Worm (Caenorhabditis elegans) whole organism, early embryonic: Measurements from ENCODE around the gene T04B2.8.

Experiments
- B0310.2 ChIP-seq: sonication (generic microtip); optimal IDR thresholded peaks from 2 replicates; lab custom pipeline; 2016; ENCODE audit warnings: mild to moderate bottlenecking, missing genetic modification characterization, missing compliant biosample characterization
- F13C5.2 ChIP-seq: sonication (generic microtip); optimal IDR thresholded peaks from 2 replicates; lab custom pipeline; 2017; ENCODE audit warnings: mild to moderate bottlenecking, missing genetic modification characterization, inconsistent platforms, missing compliant biosample characterization
- aly-1 ChIP-seq: sonication (generic microtip); optimal IDR thresholded peaks from 2 replicates; lab custom pipeline; 2016; ENCODE audit warnings: missing genetic modification characterization, missing compliant biosample characterization
- ama-1 ChIP-seq: fragments of 150-350 bp; optimal IDR thresholded peaks from 2 replicates; lab custom pipeline; 2014
- ceh-13 ChIP-seq: fragments of 200-800 bp; sonication (Bioruptor generic); optimal IDR thresholded peaks from 2 replicates; lab custom pipeline; 2018; ENCODE audit warnings: mild to moderate bottlenecking, missing genetic modification characterization, missing compliant biosample characterization
- ceh-36 ChIP-seq: sonication (generic microtip); optimal IDR thresholded peaks from 2 replicates; lab custom pipeline; 2016; ENCODE audit warnings: missing genetic modification characterization, inconsistent platforms, missing compliant biosample characterization
- ets-7 ChIP-seq: sonication (generic microtip); optimal IDR thresholded peaks from 2 replicates; lab custom pipeline; 2016; ENCODE audit warnings: missing genotype, missing genetic modification characterization, missing compliant biosample characterization
- flt-1 ChIP-seq: fragments of 200-800 bp; sonication (Bioruptor generic); IDR thresholded peaks from 2 replicates; pipeline ENCODE4 v1.3.6; 2022; ENCODE audit warnings: missing genetic modification characterization, missing compliant biosample characterization
- hmbx-1 ChIP-seq: sonication (generic microtip); optimal IDR thresholded peaks from 2 replicates; lab custom pipeline; 2016; ENCODE audit warnings: mild to moderate bottlenecking, missing genetic modification characterization, missing compliant biosample characterization
- hmg-4 ChIP-seq: fragments of 200-800 bp; sonication (Bioruptor generic); optimal IDR thresholded peaks from 2 replicates; lab custom pipeline; 2018; ENCODE audit warnings: mild to moderate bottlenecking, missing genetic modification characterization, missing compliant biosample characterization
- hnd-1 ChIP-seq: sonication (generic microtip); optimal IDR thresholded peaks from 2 replicates; lab custom pipeline; 2016; ENCODE audit warnings: missing genetic modification characterization, missing compliant biosample characterization
- pes-1 ChIP-seq: fragments of 200-800 bp; sonication (Bioruptor generic); IDR thresholded peaks from 2 replicates; pipeline ENCODE4 v1.3.6; 2022; ENCODE audit warnings: missing genetic modification reagents, missing genetic modification characterization, missing compliant biosample characterization
- scrt-1 ChIP-seq: fragments of 200-800 bp; sonication (Bioruptor generic); IDR thresholded peaks from 2 replicates; pipeline ENCODE4 v1.3.6; 2022; ENCODE audit warnings: missing genetic modification characterization, missing compliant biosample characterization
- sea-1 ChIP-seq: fragments of 200-800 bp; sonication (Bioruptor generic); conservative IDR thresholded peaks from 2 replicates; pipeline ENCODE4 v1.3.6; 2022; ENCODE audit warnings: missing genetic modification characterization, missing compliant biosample characterization
- tbx-11 ChIP-seq: fragments of 200-800 bp; sonication (Bioruptor generic); IDR thresholded peaks from 2 replicates; pipeline ENCODE4 v1.3.6; 2022; ENCODE audit warnings: missing genetic modification characterization, missing compliant biosample characterization
- tbx-37 ChIP-seq: fragments of 200-800 bp; sonication (Bioruptor generic); conservative IDR thresholded peaks from 2 replicates; pipeline ENCODE4 v1.3.6; 2022; ENCODE audit warnings: missing genetic modification reagents, missing genetic modification characterization, missing compliant biosample characterization
- tra-4 ChIP-seq: sonication (generic microtip); optimal IDR thresholded peaks from 2 replicates; lab custom pipeline; 2017; ENCODE audit warnings: missing genetic modification characterization, missing compliant biosample characterization

The T04B2.8 gene

DNA sequence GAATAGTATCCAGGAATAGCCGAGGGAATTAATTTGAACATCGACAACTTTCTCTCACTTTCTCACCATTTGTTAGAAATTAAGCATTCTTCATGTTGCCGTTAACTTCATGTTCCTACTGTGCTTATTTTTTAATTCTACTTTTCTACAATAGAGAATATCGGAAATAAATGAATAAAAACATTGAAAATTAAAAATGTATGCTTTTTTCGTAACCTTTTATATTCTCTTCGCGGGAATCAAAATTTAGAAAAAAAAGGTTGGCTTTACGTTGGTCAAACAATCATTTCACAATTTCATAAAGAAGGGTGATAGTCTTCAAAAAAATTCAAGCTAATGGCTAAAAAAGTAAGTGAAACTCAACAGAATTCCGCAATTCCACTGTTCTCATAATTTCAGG is 24.9 kb upstream of the T04B2.8 start, which contains the start of gene W01B6.5:
Gene W01B6.5, plus strand, starts transcription at position 301 of the 400 bp plus-strand sequence.
- TF ChIP-seq scrt-1 (GFP tag; lab: Robert Waterston, UW) = no peak

ce11 chrIV:10075034-10075510 is 24.1 kb upstream of the T04B2.8 start, which contains the start of the genes ttbk-4 and W01B6.4:
Gene ttbk-4 (minus strand): TSS chrIV:10075134.
Gene W01B6.4 (plus strand): TSS chrIV:10075460.
- no peak for TF ChIP-seq aly-1 (tag; lab: Kevin White, UChicago)
- TF ChIP-seq ceh-13 (GFP tag; lab: Kevin White, UChicago) = no peak
- no peak for TF ChIP-seq ets-7 (tag; lab: Kevin White, UChicago)
- no peak for TF ChIP-seq ceh-36 (tag; lab: Kevin White, UChicago)

DNA sequence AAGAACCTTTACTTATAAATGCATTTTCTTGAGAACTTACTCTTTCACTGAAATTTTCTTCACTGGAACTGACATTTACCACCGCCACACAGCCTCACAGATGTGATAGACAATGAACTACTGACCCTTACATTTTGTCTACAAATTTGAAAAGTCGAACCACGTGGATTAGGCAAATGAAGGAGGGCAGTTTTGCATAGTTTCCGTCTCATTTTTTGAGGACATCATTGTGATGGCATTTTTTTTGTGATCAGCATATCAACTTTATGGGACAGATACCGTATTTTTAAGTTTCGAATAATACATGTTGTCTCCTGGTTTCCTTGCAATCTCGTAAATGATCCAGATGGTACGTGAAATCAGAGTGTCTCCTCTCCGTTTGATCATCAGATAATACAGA is 21.5 kb upstream of the T04B2.8 start, which contains the start of gene W01B6.3:
Gene W01B6.3, minus strand, starts transcription at position 101 of the 400 bp plus-strand sequence.
- TF ChIP-seq hmg-4 (GFP tag; lab: Kevin White, UChicago) = no peak
- TF ChIP-seq scrt-1 (GFP tag; lab: Robert Waterston, UW) = no peak
- TF ChIP-seq ets-7 (tag; lab: Kevin White, UChicago) = no peak
- no peak for TF ChIP-seq hnd-1 (tag; lab: Kevin White, UChicago)
- no peak for TF ChIP-seq aly-1 (tag; lab: Kevin White, UChicago)
- no peak for TF ChIP-seq pes-1 (GFP tag; lab: Robert Waterston, UW)
- TF ChIP-seq ceh-13 (GFP tag; lab: Kevin White, UChicago) = no peak
- no peak for TF ChIP-seq ceh-36 (tag; lab: Kevin White, UChicago)
- TF ChIP-seq ama-1 (lab: Kevin White, UChicago) = no peak
- TF ChIP-seq hmbx-1 (tag; lab: Kevin White, UChicago) = no peak
- TF ChIP-seq F13C5.2 (tag; lab: Kevin White, UChicago) = no peak
- TF ChIP-seq B0310.2 (tag; lab: Kevin White, UChicago) = no peak
- TF ChIP-seq sea-1 = no peak
- no peak for TF ChIP-seq tbx-37 (GFP tag; lab: Robert Waterston, UW)
- no peak for TF ChIP-seq tra-4 (tag; lab: Kevin White, UChicago)
- no peak for TF ChIP-seq flt-1 (GFP tag; lab: Robert Waterston, UW)
- no peak for TF ChIP-seq tbx-11

- TF ChIP-seq pes-1 (GFP tag; lab: Robert Waterston, UW) = no peak
- no peak for TF ChIP-seq B0310.2 (tag; lab: Kevin White, UChicago)
- TF ChIP-seq scrt-1 (GFP tag; lab: Robert Waterston, UW) = no peak
- no peak for TF ChIP-seq tra-4 (tag; lab: Kevin White, UChicago)
- TF ChIP-seq hnd-1 (tag; lab: Kevin White, UChicago) = no peak
- no peak for TF ChIP-seq flt-1 (GFP tag; lab: Robert Waterston, UW)
- TF ChIP-seq aly-1 (tag; lab: Kevin White, UChicago) = no peak
- TF ChIP-seq tbx-37 (GFP tag; lab: Robert Waterston, UW) = no peak
These were observed 17.3 kb upstream of the T04B2.8 start for ce11 chrIV:10068266-10068665.

ce11 chrIV:10067541-10067940 is 16.6 kb upstream of the T04B2.8 start, which contains the start of gene cwn-2:
Gene cwn-2 (plus strand): TSS chrIV:10067816.
- TF ChIP-seq B0310.2 (tag; lab: Kevin White, UChicago) (no peak), hmbx-1 (tag; lab: Kevin White, UChicago) (no peak), F13C5.2 (tag; lab: Kevin White, UChicago) (no peak), hnd-1 (tag; lab: Kevin White, UChicago) (no peak), pes-1 (GFP tag; lab: Robert Waterston, UW) (no peak), tbx-11 (no peak), ceh-36 (tag; lab: Kevin White, UChicago) (no peak), ceh-13 (GFP tag; lab: Kevin White, UChicago) (no peak), tbx-37 (GFP tag; lab: Robert Waterston, UW) (no peak), ama-1 (lab: Kevin White, UChicago) (no peak), tra-4 (tag; lab: Kevin White, UChicago) (no peak), ets-7 (tag; lab: Kevin White, UChicago) (no peak), sea-1 (no peak), scrt-1 (GFP tag; lab: Robert Waterston, UW) (no peak), hmg-4 (GFP tag; lab: Kevin White, UChicago) (no peak), flt-1 (GFP tag; lab: Robert Waterston, UW) (no peak), aly-1 (tag; lab: Kevin White, UChicago) (no peak)

DNA sequence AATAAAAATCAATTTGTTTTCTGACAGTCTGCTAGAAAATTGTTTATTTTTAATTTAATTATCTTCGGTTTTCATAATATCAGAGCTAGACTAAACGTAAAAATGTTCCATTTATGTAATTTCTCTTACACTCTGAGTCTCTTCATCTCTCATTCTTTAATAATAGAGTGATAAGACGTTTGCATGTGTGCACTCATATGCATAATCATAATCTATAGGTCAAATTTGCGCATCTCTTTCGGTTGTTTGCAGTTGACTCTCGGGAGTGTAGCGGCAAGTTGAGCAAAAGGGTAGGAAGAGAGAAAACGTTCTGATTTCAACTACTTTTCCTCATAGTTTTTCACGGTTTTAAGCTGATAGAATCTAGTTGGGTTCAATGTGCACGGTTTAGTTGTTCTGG is 15.5 kb upstream of the T04B2.8 start:
- TF ChIP-seq hnd-1 (tag; lab: Kevin White, UChicago) (no peak), ceh-36 (tag; lab: Kevin White, UChicago) (no peak), F13C5.2 (tag; lab: Kevin White, UChicago) (no peak), hmg-4 (GFP tag; lab: Kevin White, UChicago) (no peak), sea-1 (no peak), tra-4 (tag; lab: Kevin White, UChicago) (no peak), ceh-13 (GFP tag; lab: Kevin White, UChicago) (no peak), aly-1 (tag; lab: Kevin White, UChicago) (no peak), tbx-11 (no peak), scrt-1 (GFP tag; lab: Robert Waterston, UW) (no peak), B0310.2 (tag; lab: Kevin White, UChicago) (no peak), pes-1 (GFP tag; lab: Robert Waterston, UW) (no peak), flt-1 (GFP tag; lab: Robert Waterston, UW) (no peak), hmbx-1 (tag; lab: Kevin White, UChicago) (no peak), ama-1 (lab: Kevin White, UChicago) (no peak), tbx-37 (GFP tag; lab: Robert Waterston, UW) (no peak)

DNA sequence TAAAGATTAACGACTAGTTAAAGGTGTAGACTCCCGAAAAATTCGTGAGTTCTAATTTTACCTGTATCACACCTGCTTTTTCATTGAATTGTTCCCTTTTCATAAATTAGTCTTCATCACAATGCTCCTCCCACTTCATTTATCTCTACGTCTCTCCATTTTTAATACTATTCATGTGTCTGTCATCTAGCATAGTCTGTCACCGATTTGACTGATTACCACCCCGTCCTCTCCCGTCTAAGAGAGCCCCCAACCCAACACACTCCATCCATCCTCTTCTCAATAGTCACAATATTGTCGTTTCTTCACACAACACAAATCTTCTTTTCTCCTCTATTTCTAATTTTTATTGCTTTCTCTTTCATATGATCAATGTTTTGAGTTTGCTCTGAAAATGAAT is 14.2 kb upstream of the T04B2.8 start:
- TF ChIP-seq ama-1 (lab: Kevin White, UChicago) = no peak
- TF ChIP-seq tbx-37 (GFP tag; lab: Robert Waterston, UW) = no peak
- no peak for TF ChIP-seq scrt-1 (GFP tag; lab: Robert Waterston, UW)
- no peak for TF ChIP-seq ets-7 (tag; lab: Kevin White, UChicago)
- TF ChIP-seq B0310.2 (tag; lab: Kevin White, UChicago) = no peak
